Worm (Caenorhabditis elegans): ENCODE results near the gene K08F9.4.

Gene K08F9.4

ce11 chrV:15190903-15191302 lies 47.1 kb downstream of the K08F9.4 start, which contains the start of gene Y75B12B.11 (continued):
- TF ChIP-seq madf-10 (tag; optimal IDR thresholded peaks at IDR 0.05) = peak; percentile 87
- peak; percentile 95 for TF ChIP-seq ztf-26 (tag; optimal IDR thresholded peaks at IDR 0.05)
- peak; percentile 73 for TF ChIP-seq nhr-80 (tag; optimal IDR thresholded peaks at IDR 0.05)
- TF ChIP-seq chd-7 (tag; optimal IDR thresholded peaks at IDR 0.05) = peak; percentile 97
- TF ChIP-seq hsf-1 (GFP tag; IDR thresholded peaks at IDR 0.05) = peak; percentile 95
- peak; percentile 97 for TF ChIP-seq ceh-79 (tag; optimal IDR thresholded peaks at IDR 0.05)
- 0 out of 2 replicates have a peak, but pooled peaks have one; percentile 52 for TF ChIP-seq lag-1 (GFP tag; IDR thresholded peaks at IDR 0.05)
- TF ChIP-seq sea-2 (GFP tag; IDR thresholded peaks at IDR 0.05) = 0 out of 2 replicates have a peak, but pooled peaks have one; percentile 60
- peak; percentile 93 for TF ChIP-seq mcd-1 (GFP tag; IDR thresholded peaks at IDR 0.05)
- TF ChIP-seq bed-1 (GFP tag; IDR thresholded peaks at IDR 0.05) = peak; percentile 94; the same call in 1 of the 2 replicates
- peak; percentile 89 for TF ChIP-seq attf-5 (GFP tag; optimal IDR thresholded peaks at IDR 0.05)
- no peak for TF ChIP-seq nfya-1 (tag; optimal IDR thresholded peaks at IDR 0.05; ENCODE audit: borderline replicate concordance, insufficient read depth)
- TF ChIP-seq T26A5.8 (tag; optimal IDR thresholded peaks at IDR 0.05) = peak; percentile 98
- peak; percentile 87 for TF ChIP-seq Y53F4B.3 (GFP tag; IDR thresholded peaks at IDR 0.05)
- peak; percentile 83 for TF ChIP-seq lsy-27 (tag; optimal IDR thresholded peaks at IDR 0.05; ENCODE audit: borderline replicate concordance, insufficient read depth)
- peak; percentile 98 for TF ChIP-seq die-1 (tag; optimal IDR thresholded peaks at IDR 0.05)
- TF ChIP-seq F10E7.11 (tag; optimal IDR thresholded peaks at IDR 0.05) = peak; percentile 76
- TF ChIP-seq nhr-179 (tag; optimal IDR thresholded peaks at IDR 0.05) = peak; percentile 81
- TF ChIP-seq cebp-2 (GFP tag; IDR thresholded peaks at IDR 0.05) = peak; percentile 97
- TF ChIP-seq F37B4.10 (GFP tag; IDR thresholded peaks at IDR 0.05) = peak; percentile 96
- TF ChIP-seq snpc-1.1 (tag; optimal IDR thresholded peaks at IDR 0.05; ENCODE audit: insufficient read depth) = peak; percentile 81
- TF ChIP-seq fkh-3 (tag; optimal IDR thresholded peaks at IDR 0.05) = peak; percentile 93
- peak; percentile 75 for TF ChIP-seq lir-1 (GFP tag; conservative IDR thresholded peaks at IDR 0.05)
- peak; percentile 83 for TF ChIP-seq K12H6.12 (tag; optimal IDR thresholded peaks at IDR 0.05)
- TF ChIP-seq attf-6 (GFP tag; IDR thresholded peaks at IDR 0.05) = peak; percentile 93
- peak; percentile 93 for TF ChIP-seq hmg-20 (GFP tag; IDR thresholded peaks at IDR 0.05)
- peak; percentile 82 for TF ChIP-seq F22D6.2 (tag; optimal IDR thresholded peaks at IDR 0.05)
- TF ChIP-seq Y67H2A.10 (GFP tag; conservative IDR thresholded peaks at IDR 0.05) = no peak
- TF ChIP-seq snpc-1.3 (tag; optimal IDR thresholded peaks at IDR 0.05; ENCODE audit: insufficient read depth) = peak; percentile 90
- TF ChIP-seq B0261.1 (tag; optimal IDR thresholded peaks at IDR 0.05) = peak; percentile 97
- TF ChIP-seq F57C9.4 (tag; optimal IDR thresholded peaks at IDR 0.05) = peak; percentile 91
- peak; percentile 72 for TF ChIP-seq dpff-1 (tag; optimal IDR thresholded peaks at IDR 0.05)
- TF ChIP-seq attf-3 (GFP tag; conservative IDR thresholded peaks at IDR 0.05) = peak; percentile 77
- peak; percentile 92 for TF ChIP-seq F39B2.1 (GFP tag; IDR thresholded peaks at IDR 0.05)
- TF ChIP-seq dox-1 (GFP tag; IDR thresholded peaks at IDR 0.05) = peak; percentile 95
- peak; percentile 91 for TF ChIP-seq T07F8.4 (tag; optimal IDR thresholded peaks at IDR 0.05)
- TF ChIP-seq let-526 (GFP tag; IDR thresholded peaks at IDR 0.05) = peak; percentile 94
- TF ChIP-seq cebp-1 (GFP tag; IDR thresholded peaks at IDR 0.05) = peak; percentile 67; the same call in 1 of the 2 replicates
- TF ChIP-seq cebp-1 (tag; optimal IDR thresholded peaks at IDR 0.05) = peak; percentile 88
- TF ChIP-seq ztf-18 (tag; optimal IDR thresholded peaks at IDR 0.05) = peak; percentile 86
- TF ChIP-seq hlh-12 (tag; optimal IDR thresholded peaks at IDR 0.05) = peak; percentile 80
- TF ChIP-seq C17E4.6 (GFP tag; IDR thresholded peaks at IDR 0.05) = peak; percentile 86
- peak; percentile 97 for TF ChIP-seq rpc-1 (optimal IDR thresholded peaks at IDR 0.05)
- TF ChIP-seq rpc-1 (tag; optimal IDR thresholded peaks at IDR 0.05) = peak; percentile 97
- TF ChIP-seq mel-28 (tag; optimal IDR thresholded peaks at IDR 0.05; ENCODE audit: borderline replicate concordance) = peak; percentile 83
- TF ChIP-seq akir-1 (GFP tag; optimal IDR thresholded peaks at IDR 0.05) = peak; percentile 40
- TF ChIP-seq F55B11.4 (tag; optimal IDR thresholded peaks at IDR 0.05; ENCODE audit: borderline replicate concordance, insufficient read depth) = no peak
- peak; percentile 91 for TF ChIP-seq Y79H2A.3 (GFP tag; conservative IDR thresholded peaks at IDR 0.05)
- peak; percentile 88 for TF ChIP-seq lin-40 (tag; optimal IDR thresholded peaks at IDR 0.05)

All from whole organism, young adult.